Fruit fly (Drosophila melanogaster) whole organism, embryonic: ENCODE measurements around the gene CG44040.

ENCODE experiments used
- Blimp-1 ChIP-seq: fragments of 200-800 bp; sonication (Bioruptor generic); optimal IDR thresholded peaks from 3 replicates; lab custom pipeline; 2018; ENCODE audit warnings: missing biosample characterization, missing genetic modification characterization, mild to moderate bottlenecking, moderate library complexity, missing genetic modification reagents
- C15 ChIP-seq: fragments of 200-800 bp; sonication (Bioruptor generic); IDR thresholded peaks from 3 replicates; pipeline ENCODE4 v1.3.6; 2022; ENCODE audit warnings: missing biosample characterization, missing genetic modification characterization
- CG11398 ChIP-seq: fragments of 200-800 bp; sonication (Bioruptor generic); optimal IDR thresholded peaks from 2 replicates; lab custom pipeline; 2016; ENCODE audit warnings: missing biosample characterization, missing genetic modification characterization
- CG11504 ChIP-seq: fragments of 200-800 bp; sonication (Bioruptor generic); optimal IDR thresholded peaks from 3 replicates; lab custom pipeline; 2019; ENCODE audit warnings: missing biosample characterization, mild to moderate bottlenecking, missing genetic modification characterization, moderate library complexity
- CG14014 ChIP-seq: fragments of 200-800 bp; sonication (Bioruptor generic); IDR thresholded peaks from 2 replicates; pipeline ENCODE4 v1.3.6; 2022; ENCODE audit warnings: missing biosample characterization, missing genetic modification characterization
- CG16813 ChIP-seq: fragments of 200-800 bp; sonication (Bioruptor generic); IDR thresholded peaks from 3 replicates; pipeline ENCODE4 v1.3.6; 2022; ENCODE audit warnings: missing biosample characterization, missing genetic modification characterization; ENCODE audit not compliant: partially characterized antibody
- CG2120 ChIP-seq: fragments of 200-800 bp; sonication (Bioruptor generic); optimal IDR thresholded peaks from 3 replicates; lab custom pipeline; 2016; ENCODE audit warnings: missing biosample characterization, missing genetic modification characterization
- CG3065 ChIP-seq: fragments of 200-800 bp; sonication (Bioruptor generic); optimal IDR thresholded peaks from 2 replicates; lab custom pipeline; 2016; ENCODE audit warnings: missing biosample characterization, missing genetic modification characterization
- CG32772 ChIP-seq: fragments of 200-800 bp; sonication (Bioruptor generic); IDR thresholded peaks from 2 replicates; pipeline ENCODE4 v1.3.6; 2022; ENCODE audit warnings: missing biosample characterization, missing genetic modification characterization
- CG7745 ChIP-seq: fragments of 200-800 bp; sonication (Bioruptor generic); optimal IDR thresholded peaks from 2 replicates; lab custom pipeline; 2018; ENCODE audit warnings: missing biosample characterization, mild to moderate bottlenecking, missing genetic modification characterization, moderate library complexity
- CG9609 ChIP-seq: fragments of 200-800 bp; sonication (Bioruptor generic); optimal IDR thresholded peaks from 3 replicates; lab custom pipeline; 2016; ENCODE audit warnings: missing biosample characterization, missing genetic modification characterization
- D19A ChIP-seq: fragments of 200-800 bp; optimal IDR thresholded peaks from 3 replicates; lab custom pipeline; 2019; ENCODE audit warnings: missing biosample characterization, mild to moderate bottlenecking, missing genetic modification characterization, moderate library complexity
- Dbx ChIP-seq: fragments of 200-800 bp; sonication (Bioruptor generic); IDR thresholded peaks from 3 replicates; pipeline ENCODE4 v1.3.6; 2022; ENCODE audit warnings: missing biosample characterization, missing genetic modification characterization
- Dip2 ChIP-seq: fragments of 200-800 bp; sonication (Bioruptor generic); IDR thresholded peaks from 2 replicates; pipeline ENCODE4 v1.3.6; 2022; ENCODE audit warnings: missing biosample characterization, missing genetic modification characterization
- Fer2 ChIP-seq: fragments of 200-800 bp; sonication (Bioruptor generic); optimal IDR thresholded peaks from 2 replicates; lab custom pipeline; 2018; ENCODE audit warnings: missing biosample characterization, mild to moderate bottlenecking, missing genetic modification characterization, moderate library complexity
- HHEX ChIP-seq: fragments of 200-800 bp; sonication (Bioruptor generic); optimal IDR thresholded peaks from 3 replicates; lab custom pipeline; 2017; ENCODE audit warnings: missing biosample characterization, mild to moderate bottlenecking, missing genetic modification characterization, missing genetic modification reagents
- Med ChIP-seq: fragments of 200-800 bp; sonication (Bioruptor generic); peaks from one replicate; lab custom pipeline; 2016; ENCODE audit warnings: missing biosample characterization, missing genetic modification characterization, mild to moderate bottlenecking, inconsistent platforms, moderate library complexity
- bowl ChIP-seq: fragments of 200-800 bp; sonication (Bioruptor generic); IDR thresholded peaks from 2 replicates; pipeline ENCODE4 v1.3.6; 2022; ENCODE audit warnings: missing biosample characterization, missing genetic modification characterization
- caup ChIP-seq: fragments of 200-800 bp; sonication (Bioruptor generic); optimal IDR thresholded peaks from 3 replicates; lab custom pipeline; 2017; ENCODE audit warnings: missing biosample characterization, mild to moderate bottlenecking, missing genetic modification characterization, moderate library complexity; ENCODE audit not compliant: severe bottlenecking
- crp ChIP-seq, 2 experiments: fragments of 200-800 bp; sonication (Bioruptor generic); optimal IDR thresholded peaks; 2 replicates in 1 of 2; 3 replicates in 1 of 2; lab custom pipeline; 2017; ENCODE audit warnings: missing biosample characterization in 2 of 2, missing genetic modification characterization in 2 of 2, mild to moderate bottlenecking in 1 of 2, moderate library complexity in 1 of 2
- dm ChIP-seq: fragments of 200-800 bp; sonication (Bioruptor generic); optimal IDR thresholded peaks from 3 replicates; lab custom pipeline; 2016; ENCODE audit warnings: missing biosample characterization, missing genetic modification characterization
- gcm2 ChIP-seq: fragments of 200-800 bp; sonication (Bioruptor generic); optimal IDR thresholded peaks from 2 replicates; lab custom pipeline; 2016; ENCODE audit warnings: missing biosample characterization, missing genetic modification characterization
- grn ChIP-seq: fragments of 200-800 bp; sonication (Bioruptor generic); optimal IDR thresholded peaks from 3 replicates; lab custom pipeline; 2017; ENCODE audit warnings: missing biosample characterization, missing genetic modification characterization
- kah ChIP-seq: fragments of 200-800 bp; sonication (Bioruptor generic); optimal IDR thresholded peaks from 2 replicates; lab custom pipeline; 2018; ENCODE audit warnings: missing biosample characterization, mild to moderate bottlenecking, missing genetic modification characterization
- lilli ChIP-seq: fragments of 200-800 bp; sonication (Bioruptor generic); optimal IDR thresholded peaks from 3 replicates; lab custom pipeline; 2016; ENCODE audit warnings: missing biosample characterization, missing genetic modification characterization
- luna ChIP-seq: fragments of 200-800 bp; sonication (Bioruptor generic); optimal IDR thresholded peaks from 2 replicates; lab custom pipeline; 2016; ENCODE audit warnings: missing biosample characterization, missing genetic modification characterization
- sd ChIP-seq: fragments of 200-800 bp; sonication (Bioruptor generic); optimal IDR thresholded peaks from 3 replicates; lab custom pipeline; 2018; ENCODE audit warnings: missing biosample characterization, mild to moderate bottlenecking, missing genetic modification characterization, moderate library complexity
- sens ChIP-seq: fragments of 200-800 bp; sonication (Bioruptor generic); peaks from one replicate; lab custom pipeline; 2016; ENCODE audit warnings: missing biosample characterization, missing genetic modification characterization
- sr ChIP-seq: fragments of 200-800 bp; sonication (Bioruptor generic); IDR thresholded peaks from 3 replicates; pipeline ENCODE4 v1.3.6; 2022; ENCODE audit warnings: missing biosample characterization, missing genetic modification characterization
- tll ChIP-seq, 2 experiments: fragments of 200-800 bp in 1 of 2; fragments of >200 bp in 1 of 2; sonication (Bioruptor generic) in 1 of 2; optimal IDR thresholded peaks; 2 replicates each; lab custom pipeline; 2017 to 2019; ENCODE audit warnings: missing biosample characterization in 2 of 2, missing genetic modification characterization in 2 of 2, mild to moderate bottlenecking in 1 of 2, moderate library complexity in 1 of 2
- wor ChIP-seq: fragments of 200-800 bp; sonication (Bioruptor generic); IDR thresholded peaks from 2 replicates; pipeline ENCODE4 v1.3.6; 2022; ENCODE audit warnings: missing biosample characterization, missing genetic modification characterization

CG44040 gene

DNA sequence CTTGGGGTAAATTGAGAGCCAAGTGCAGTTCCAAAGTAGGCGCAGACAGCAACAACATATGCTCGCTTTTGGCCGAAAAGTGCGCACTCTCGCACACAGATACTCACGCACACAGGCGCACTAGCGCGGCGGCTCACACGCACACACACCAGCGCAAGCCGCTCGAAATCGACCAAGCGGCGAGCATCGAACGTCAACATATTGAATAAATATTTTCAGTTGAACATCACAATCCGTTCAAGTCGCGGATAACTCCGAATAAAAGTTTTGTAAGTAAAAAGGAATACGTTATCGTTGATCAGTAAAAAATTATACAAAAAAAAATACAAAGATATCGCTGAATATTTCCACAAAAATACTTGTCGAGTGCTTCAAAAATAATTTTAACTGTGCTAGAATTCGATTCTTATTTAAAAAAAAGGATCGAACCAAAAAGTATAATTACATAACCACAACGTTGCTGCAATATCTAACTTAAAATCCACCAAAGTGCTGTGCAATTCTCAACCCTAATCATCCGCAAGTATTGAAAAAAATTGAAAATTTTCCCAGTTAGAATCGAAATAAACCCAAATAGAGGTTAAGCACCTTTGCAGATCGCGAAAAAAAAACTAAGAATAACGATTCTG lies 38.7 kb upstream of the CG44040 start (continued):
- no peak for TF ChIP-seq bowl (GFP tag; lab: Robert Waterston, UW)
- TF ChIP-seq CG11504 (tag; lab: Kevin White, UChicago), result peak; percentile 11
- TF ChIP-seq gcm2 (GFP tag; lab: Kevin White, UChicago), result no peak
- TF ChIP-seq CG7745 (tag; lab: Kevin White, UChicago), result no peak
- TF ChIP-seq wor (GFP tag; lab: Robert Waterston, UW), result no peak
- TF ChIP-seq, all 482 proteins: peak for 17

DNA sequence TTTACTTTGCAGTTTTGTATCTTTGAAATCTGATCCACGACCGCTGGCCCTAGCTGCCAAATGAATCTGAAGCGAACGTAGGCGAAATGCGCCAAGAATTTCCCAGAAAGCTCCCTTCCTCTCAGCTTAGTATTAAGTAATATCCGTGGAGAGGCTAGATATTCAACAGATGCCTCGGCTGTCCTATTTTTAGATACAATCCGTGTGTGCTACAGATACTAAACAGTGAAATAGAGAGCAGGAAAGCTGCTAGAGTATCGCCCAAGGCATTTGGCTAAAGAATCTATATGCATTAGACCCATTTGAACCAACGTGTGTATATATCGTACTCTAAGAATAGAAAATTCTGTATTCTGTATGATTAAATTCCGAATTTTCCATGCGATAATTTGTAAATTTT lies 37.9 kb upstream of the CG44040 start:
- TF ChIP-seq grn (GFP tag; lab: Kevin White, UChicago) (no peak), sens (GFP tag; lab: Kevin White, UChicago) (no peak), dm (GFP tag; lab: Kevin White, UChicago) (no peak), CG7745 (tag; lab: Kevin White, UChicago) (no peak), Dip2 (GFP tag; lab: Robert Waterston, UW) (no peak), D19A (tag; lab: Kevin White, UChicago) (peak; percentile 18), luna (GFP tag; lab: Kevin White, UChicago) (no peak), sd (tag; lab: Kevin White, UChicago) (peak; percentile 57), CG32772 (0 out of 2 replicates have a peak, but pooled peaks have one; percentile 17), CG16813 (GFP tag; lab: Robert Waterston, UW) (no peak), kah (GFP tag; lab: Kevin White, UChicago) (peak; percentile 69), sr (GFP tag; lab: Robert Waterston, UW) (no peak), caup (GFP tag; lab: Kevin White, UChicago) (no peak), Blimp-1 (GFP tag; lab: Kevin White, UChicago) (no peak), crp (GFP tag; optimal IDR thresholded peaks at IDR 0.05; lab: Kevin White, UChicago) (no peak), Med (GFP tag; lab: Kevin White, UChicago) (peak; percentile 23), CG9609 (GFP tag; lab: Kevin White, UChicago) (no peak), lilli (GFP tag; lab: Kevin White, UChicago) (peak; percentile 18), CG3065 (GFP tag; lab: Kevin White, UChicago) (no peak), CG14014 (GFP tag; lab: Robert Waterston, UW) (no peak), CG11398 (GFP tag; lab: Kevin White, UChicago) (no peak), Fer2 (tag; lab: Kevin White, UChicago) (no peak)

DNA sequence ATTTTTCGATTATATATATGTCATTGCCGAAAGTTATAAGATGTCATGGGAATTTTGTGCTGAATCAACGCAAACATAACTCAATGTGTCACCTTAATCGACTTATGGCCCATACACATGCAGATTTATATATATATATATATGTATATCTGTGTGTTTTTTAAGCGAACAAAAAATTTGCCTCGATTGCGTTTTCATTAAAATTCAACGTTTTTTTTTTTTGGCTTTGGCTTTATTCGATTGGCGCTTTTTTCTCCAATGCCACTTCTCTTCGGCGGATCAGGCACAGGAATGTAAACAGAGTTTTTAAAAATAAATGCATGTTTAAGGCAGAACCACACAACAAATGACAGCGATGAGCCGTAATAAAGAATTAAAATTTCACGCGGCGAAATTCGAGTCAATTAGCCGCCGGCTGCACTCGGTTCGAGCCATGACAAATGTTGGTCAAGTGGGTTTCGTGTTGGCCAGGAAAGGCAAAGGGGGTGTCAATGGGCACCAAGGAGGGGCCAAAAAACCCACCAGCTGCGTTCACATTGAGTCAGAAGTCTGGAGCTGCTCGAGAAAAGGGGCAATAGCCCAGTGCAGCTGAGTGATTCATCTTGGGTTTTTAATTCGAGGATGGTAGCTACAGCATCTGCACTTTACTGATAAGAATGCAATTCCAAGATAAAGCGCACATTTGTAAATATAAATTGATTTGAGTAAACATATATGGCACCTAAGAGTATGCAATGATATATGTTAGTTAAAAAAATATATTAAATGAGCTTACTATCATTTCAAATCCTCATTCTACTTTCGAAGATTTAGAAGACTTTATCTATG lies 37.0 kb upstream of the CG44040 start:
- TF ChIP-seq crp (GFP tag; optimal IDR thresholded peaks at IDR 0.05; lab: Kevin White, UChicago) (no peak), tll (GFP tag; optimal IDR thresholded peaks at IDR 0.05; lab: Kevin White, UChicago) (no peak), HHEX (GFP tag; lab: Kevin White, UChicago) (no peak), Dbx (0 out of 3 replicates have a peak, but pooled peaks have one; percentile 22), C15 (GFP tag; lab: Robert Waterston, UW) (0 out of 3 replicates have a peak, but pooled peaks have one; percentile 19), CG2120 (GFP tag; lab: Kevin White, UChicago) (no peak)
